Worm (Caenorhabditis elegans): ENCODE data around the gene K01B6.4.

ce11 chrIII:9299116-9299515 lies 1.9 kb upstream of the K01B6.4 start:
- TF ChIP-seq sem-2 (GFP tag; optimal IDR thresholded peaks at IDR 0.05) (no peak), unc-39 (tag; optimal IDR thresholded peaks at IDR 0.05) (no peak), ceh-43 (GFP tag; optimal IDR thresholded peaks at IDR 0.05) (no peak), ceh-39 (tag; optimal IDR thresholded peaks at IDR 0.05) (no peak), cnd-1 (tag; optimal IDR thresholded peaks at IDR 0.05) (no peak), lsy-2 (tag; optimal IDR thresholded peaks at IDR 0.05) (no peak), lin-13 (tag; optimal IDR thresholded peaks at IDR 0.05) (no peak), elt-3 (tag; optimal IDR thresholded peaks at IDR 0.05) (no peak), M03D4.4 (tag; optimal IDR thresholded peaks at IDR 0.05) (no peak)
